Worm (Caenorhabditis elegans) whole organism, L3 larva: Measurements from ENCODE around the gene Y49E10.10.

ENCODE experiments used
- ZK546.5 ChIP-seq: sonication (generic microtip); optimal IDR thresholded peaks from 2 replicates; lab custom pipeline; 2017; ENCODE audit warnings: missing biosample characterization, missing genetic modification characterization
- ceh-16 ChIP-seq: sonication (generic microtip); optimal IDR thresholded peaks from 2 replicates; lab custom pipeline; 2017; ENCODE audit warnings: missing biosample characterization, missing genetic modification characterization
- elt-1 ChIP-seq: fragments of 150-350 bp; optimal IDR thresholded peaks from 2 replicates; lab custom pipeline; 2014; ENCODE audit warnings: missing biosample characterization, missing genetic modification characterization
- elt-2 ChIP-seq: sonication (generic microtip); optimal IDR thresholded peaks from 2 replicates; lab custom pipeline; 2016; ENCODE audit warnings: missing genetic modification reagents, mild to moderate bottlenecking, missing genetic modification characterization, missing compliant biosample characterization
- jun-1 ChIP-seq: fragments of 150-350 bp; optimal IDR thresholded peaks from 2 replicates; lab custom pipeline; 2014; ENCODE audit warnings: missing biosample characterization, missing genetic modification reagents, missing genetic modification characterization
- nfya-1 ChIP-seq: sonication (generic microtip); optimal IDR thresholded peaks from 2 replicates; lab custom pipeline; 2017; ENCODE audit warnings: missing genetic modification characterization, mild to moderate bottlenecking, missing compliant biosample characterization, antibody characterized with exemption, moderate library complexity; ENCODE audit not compliant: insufficient read depth
- nhr-76 ChIP-seq: fragments of 150-350 bp; sonication (generic microtip); optimal IDR thresholded peaks from 5 replicates; lab custom pipeline; 2014; ENCODE audit warnings: missing biosample characterization, missing genetic modification characterization
- nhr-77 ChIP-seq: fragments of 150-350 bp; optimal IDR thresholded peaks from 2 replicates; lab custom pipeline; 2014; ENCODE audit warnings: missing biosample characterization, missing genetic modification characterization
- snpc-4 ChIP-seq: fragments of 150-350 bp; optimal IDR thresholded peaks from 2 replicates; lab custom pipeline; 2014; ENCODE audit warnings: missing biosample characterization, missing genetic modification characterization

DNA sequence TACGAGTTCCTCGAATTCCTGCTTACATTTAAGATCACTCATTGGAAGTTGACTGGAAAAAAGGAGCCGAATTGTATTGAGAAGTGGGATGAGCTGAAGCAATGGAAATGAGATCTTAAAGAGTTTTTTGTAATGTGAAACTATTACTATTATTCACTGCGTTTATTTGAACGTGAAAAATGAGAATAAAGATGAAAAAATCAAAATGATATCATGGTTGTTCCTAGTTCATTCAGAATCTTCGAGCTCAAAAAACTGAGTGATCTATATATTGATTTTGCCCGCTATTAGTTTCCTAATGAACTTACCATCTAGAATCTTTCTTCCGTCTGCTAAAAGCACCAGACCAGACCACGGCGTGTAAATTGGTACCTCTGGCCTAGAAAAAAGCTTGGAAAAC lies 41.8 kb downstream of the Y49E10.10 start:
- TF ChIP-seq snpc-4 (tag; lab: Kevin White, UChicago) (no peak), elt-2 (tag; lab: Kevin White, UChicago) (no peak), nhr-76 (tag; lab: Kevin White, UChicago) (no peak), nfya-1 (no peak), jun-1 (tag; lab: Kevin White, UChicago) (no peak), nhr-77 (tag; lab: Kevin White, UChicago) (no peak), ceh-16 (no peak), elt-1 (tag; lab: Kevin White, UChicago) (no peak), ZK546.5 (tag; lab: Kevin White, UChicago) (no peak)
